Worm (Caenorhabditis elegans) whole organism, L4 larva: ENCODE data around the gene srw-33.

ENCODE experiments used
- F10B5.3 ChIP-seq: sonication (generic microtip); optimal IDR thresholded peaks from 2 replicates; lab custom pipeline; 2016; ENCODE audit warnings: mild to moderate bottlenecking, missing genetic modification characterization, missing compliant biosample characterization
- F37D6.2 ChIP-seq: sonication (generic microtip); optimal IDR thresholded peaks from 2 replicates; lab custom pipeline; 2016; ENCODE audit warnings: mild to moderate bottlenecking, missing genetic modification characterization, missing compliant biosample characterization
- T20F7.1 ChIP-seq: fragments of 200-800 bp; sonication (Bioruptor generic); optimal IDR thresholded peaks from 2 replicates; lab custom pipeline; 2018; ENCODE audit warnings: mild to moderate bottlenecking, missing genetic modification characterization, missing compliant biosample characterization
- Y48G9A.11 ChIP-seq: fragments of 200-800 bp; sonication (Bioruptor generic); IDR thresholded peaks from 2 replicates; pipeline ENCODE4 v1.3.6; 2022; ENCODE audit warnings: missing genetic modification reagents, missing genetic modification characterization, missing compliant biosample characterization
- Y75B8A.6 ChIP-seq: fragments of 200-800 bp; sonication (Bioruptor generic); IDR thresholded peaks from 2 replicates; pipeline ENCODE4 v1.3.6; 2022; ENCODE audit warnings: missing genetic modification reagents, missing genetic modification characterization, missing compliant biosample characterization
- aha-1 ChIP-seq: fragments of 150-350 bp; peaks from one replicate; lab custom pipeline; 2014; ENCODE audit warnings: missing biosample characterization, missing genetic modification characterization
- aly-2 ChIP-seq: sonication (generic microtip); optimal IDR thresholded peaks from 2 replicates; lab custom pipeline; 2018; ENCODE audit warnings: missing biosample characterization, missing genetic modification characterization
- attf-4 ChIP-seq: sonication (generic microtip); optimal IDR thresholded peaks from 3 replicates; lab custom pipeline; 2017; ENCODE audit warnings: missing biosample characterization, missing genetic modification characterization
- ceh-44 ChIP-seq: fragments of 200-800 bp; sonication (Bioruptor generic); IDR thresholded peaks from 2 replicates; pipeline ENCODE4 v1.3.6; 2022; ENCODE audit warnings: missing genetic modification reagents, missing genetic modification characterization, missing compliant biosample characterization
- cey-2 ChIP-seq: sonication (generic microtip); optimal IDR thresholded peaks from 3 replicates; lab custom pipeline; 2017; ENCODE audit warnings: missing genetic modification characterization, mild to moderate bottlenecking, missing compliant biosample characterization, antibody characterized with exemption, borderline replicate concordance; ENCODE audit not compliant: insufficient read depth
- daf-12 ChIP-seq: fragments of 150-350 bp; optimal IDR thresholded peaks from 2 replicates; lab custom pipeline; 2014; ENCODE audit warnings: missing biosample characterization, missing genetic modification reagents, missing genetic modification characterization
- daf-16 ChIP-seq, 3 experiments: sonication (generic microtip); optimal IDR thresholded peaks; 2 replicates each; lab custom pipeline; 2016 to 2017; ENCODE audit warnings: missing genetic modification characterization in 3 of 3, missing genetic modification reagents in 3 of 3, mild to moderate bottlenecking in 2 of 3, missing compliant biosample characterization in 2 of 3, missing biosample characterization in 1 of 3, moderate library complexity in 1 of 3
- daf-8 ChIP-seq: fragments of 200-800 bp; sonication (Bioruptor generic); IDR thresholded peaks from 2 replicates; pipeline ENCODE4 v1.3.6; 2022; ENCODE audit warnings: missing genetic modification characterization, missing compliant biosample characterization
- dve-1 ChIP-seq: sonication (generic microtip); optimal IDR thresholded peaks from 2 replicates; lab custom pipeline; 2017; ENCODE audit warnings: antibody characterized with exemption, mild to moderate bottlenecking, missing genetic modification characterization, missing compliant biosample characterization; ENCODE audit not compliant: insufficient read depth
- egl-27 ChIP-seq: sonication (generic microtip); optimal IDR thresholded peaks from 3 replicates; lab custom pipeline; 2017; ENCODE audit warnings: missing biosample characterization, missing genetic modification reagents, missing genetic modification characterization
- egl-43 ChIP-seq: fragments of 200-800 bp; sonication (Bioruptor generic); IDR thresholded peaks from 2 replicates; pipeline ENCODE4 v1.3.6; 2022; ENCODE audit warnings: missing genetic modification reagents, missing genetic modification characterization, missing compliant biosample characterization
- hif-1 ChIP-seq, 2 experiments: sonication (generic microtip); optimal IDR thresholded peaks; 2 replicates each; lab custom pipeline; 2016 to 2017; ENCODE audit warnings: missing compliant biosample characterization in 2 of 2, missing genetic modification characterization in 2 of 2, missing genetic modification reagents in 2 of 2, missing genotype in 2 of 2, mild to moderate bottlenecking in 1 of 2
- hlh-11 ChIP-seq: fragments of 200-800 bp; sonication (Bioruptor generic); optimal IDR thresholded peaks from 2 replicates; lab custom pipeline; 2018; ENCODE audit warnings: mild to moderate bottlenecking, missing genetic modification characterization, missing compliant biosample characterization
- hmg-1.1 ChIP-seq: fragments of 200-800 bp; sonication (Bioruptor generic); IDR thresholded peaks from 2 replicates; pipeline ENCODE4 v1.3.6; 2022; ENCODE audit warnings: missing genetic modification reagents, missing genetic modification characterization, missing compliant biosample characterization
- jun-1 ChIP-seq: fragments of 150-350 bp; optimal IDR thresholded peaks from 2 replicates; lab custom pipeline; 2014; ENCODE audit warnings: missing biosample characterization, missing genetic modification reagents, missing genetic modification characterization
- lin-1 ChIP-seq: fragments of 200-800 bp; sonication (Bioruptor generic); IDR thresholded peaks from 2 replicates; pipeline ENCODE4 v1.3.6; 2022; ENCODE audit warnings: missing genetic modification reagents, missing genetic modification characterization, missing compliant biosample characterization
- lin-13 ChIP-seq: fragments of 150-350 bp; optimal IDR thresholded peaks from 2 replicates; lab custom pipeline; 2014; ENCODE audit warnings: missing biosample characterization, missing genetic modification reagents, missing genetic modification characterization
- lin-29 ChIP-seq: fragments of 200-800 bp; sonication (Bioruptor generic); IDR thresholded peaks from 2 replicates; pipeline ENCODE4 v1.3.6; 2022; ENCODE audit warnings: missing genetic modification reagents, missing genetic modification characterization, missing compliant biosample characterization
- lin-39 ChIP-seq: fragments of 150-350 bp; optimal IDR thresholded peaks from 2 replicates; lab custom pipeline; 2014; ENCODE audit warnings: missing biosample characterization, missing genetic modification reagents, missing genetic modification characterization
- lsy-2 ChIP-seq, 2 experiments: fragments of 150-350 bp in 1 of 2; sonication (generic microtip) in 1 of 2; optimal IDR thresholded peaks; 2 replicates each; lab custom pipeline; 2014 to 2017; ENCODE audit warnings: missing biosample characterization in 2 of 2, missing genetic modification characterization in 2 of 2
- madf-9 ChIP-seq: fragments of 200-800 bp; sonication (Bioruptor generic); conservative IDR thresholded peaks from 2 replicates; pipeline ENCODE4 v1.3.6; 2022; ENCODE audit warnings: missing genetic modification reagents, missing genetic modification characterization, missing compliant biosample characterization
- mep-1 ChIP-seq: fragments of 150-350 bp; sonication (generic microtip); optimal IDR thresholded peaks from 3 replicates; lab custom pipeline; 2014; ENCODE audit warnings: missing biosample characterization, missing genetic modification characterization
- nhr-10 ChIP-seq: fragments of 150-350 bp; optimal IDR thresholded peaks from 2 replicates; lab custom pipeline; 2014; ENCODE audit warnings: missing biosample characterization, missing genetic modification characterization
- nhr-102 ChIP-seq: sonication (generic microtip); optimal IDR thresholded peaks from 2 replicates; lab custom pipeline; 2016; ENCODE audit warnings: mild to moderate bottlenecking, missing genetic modification characterization, moderate library complexity, missing compliant biosample characterization
- nhr-237 ChIP-seq: sonication (generic microtip); optimal IDR thresholded peaks from 2 replicates; lab custom pipeline; 2017; ENCODE audit warnings: missing biosample characterization, missing genetic modification characterization
- nhr-25 ChIP-seq: sonication (generic microtip); optimal IDR thresholded peaks from 2 replicates; lab custom pipeline; 2017; ENCODE audit warnings: missing genetic modification characterization, mild to moderate bottlenecking, missing compliant biosample characterization, antibody characterized with exemption, moderate library complexity, borderline replicate concordance; ENCODE audit not compliant: insufficient read depth
- nhr-28 ChIP-seq: fragments of 150-350 bp; optimal IDR thresholded peaks from 2 replicates; lab custom pipeline; 2014; ENCODE audit warnings: missing biosample characterization, missing genetic modification characterization
- nhr-77 ChIP-seq: fragments of 150-350 bp; optimal IDR thresholded peaks from 2 replicates; lab custom pipeline; 2014; ENCODE audit warnings: missing biosample characterization, missing genetic modification characterization
- rbr-2 ChIP-seq: sonication (generic microtip); optimal IDR thresholded peaks from 2 replicates; lab custom pipeline; 2016; ENCODE audit warnings: missing genotype, missing genetic modification characterization, missing compliant biosample characterization
- set-16 ChIP-seq: fragments of 200-800 bp; sonication (Bioruptor generic); IDR thresholded peaks from 2 replicates; pipeline ENCODE4 v1.3.6; 2022; ENCODE audit warnings: missing genetic modification reagents, missing genetic modification characterization, missing compliant biosample characterization
- snpc-1.2 ChIP-seq: fragments of 200-800 bp; sonication (Bioruptor generic); IDR thresholded peaks from 2 replicates; pipeline ENCODE4 v1.3.6; 2022; ENCODE audit warnings: missing genetic modification reagents, missing genetic modification characterization, missing compliant biosample characterization
- spr-1 ChIP-seq: sonication (generic microtip); optimal IDR thresholded peaks from 2 replicates; lab custom pipeline; 2016; ENCODE audit warnings: mild to moderate bottlenecking, missing genetic modification characterization, missing compliant biosample characterization
- spr-3 ChIP-seq: fragments of 200-800 bp; sonication (Bioruptor generic); optimal IDR thresholded peaks from 2 replicates; lab custom pipeline; 2018; ENCODE audit warnings: mild to moderate bottlenecking, missing genetic modification characterization, missing compliant biosample characterization
- tag-97 ChIP-seq: fragments of 200-800 bp; sonication (Bioruptor generic); IDR thresholded peaks from 2 replicates; pipeline ENCODE4 v1.3.6; 2022; ENCODE audit warnings: missing genetic modification characterization, missing compliant biosample characterization
- unc-62 ChIP-seq, 3 experiments: fragments of 150-350 bp in 1 of 3; sonication (generic microtip); optimal IDR thresholded peaks in 2 of 3; peaks in 1 of 3; 1 replicate in 1 of 3; 2 replicates in 2 of 3; lab custom pipeline; 2014 to 2017; ENCODE audit warnings: missing biosample characterization in 3 of 3, missing genetic modification characterization in 3 of 3, missing genetic modification reagents in 3 of 3, missing genotype in 1 of 3
- zfp-2 ChIP-seq: sonication (generic microtip); optimal IDR thresholded peaks from 2 replicates; lab custom pipeline; 2016; ENCODE audit warnings: mild to moderate bottlenecking, missing genetic modification characterization, missing compliant biosample characterization
- zip-2 ChIP-seq: fragments of 150-350 bp; optimal IDR thresholded peaks from 2 replicates; lab custom pipeline; 2014; ENCODE audit warnings: missing biosample characterization, missing genetic modification characterization
- ztf-11 ChIP-seq: fragments of 150-350 bp; optimal IDR thresholded peaks from 2 replicates; lab custom pipeline; 2014; ENCODE audit warnings: missing biosample characterization, missing genetic modification characterization
- ztf-7 ChIP-seq: fragments of 150-350 bp; optimal IDR thresholded peaks from 2 replicates; lab custom pipeline; 2014; ENCODE audit warnings: missing biosample characterization, missing genetic modification characterization

The srw-33 gene

ce11 chrV:15466719-15467118 lies 15.4 kb upstream of the srw-33 start:
- TF ChIP-seq unc-62 (GFP tag; optimal IDR thresholded peaks at IDR 0.05 in 1 of 2; lab: Kevin White, UChicago) (peak in 1 of 2 experiments; percentile 84), unc-62 (tag; optimal IDR thresholded peaks at IDR 0.05; lab: Kevin White, UChicago) (no peak), aha-1 (tag; lab: Kevin White, UChicago) (peak; percentile 59), ztf-7 (tag; lab: Kevin White, UChicago) (no peak)

ce11 chrV:15466017-15466416 lies 14.7 kb upstream of the srw-33 start:
- TF ChIP-seq F37D6.2: no peak
- peak; percentile 50; the same call in 1 of the 2 replicates for TF ChIP-seq set-16 (GFP tag; lab: Robert Waterston, UW)

DNA sequence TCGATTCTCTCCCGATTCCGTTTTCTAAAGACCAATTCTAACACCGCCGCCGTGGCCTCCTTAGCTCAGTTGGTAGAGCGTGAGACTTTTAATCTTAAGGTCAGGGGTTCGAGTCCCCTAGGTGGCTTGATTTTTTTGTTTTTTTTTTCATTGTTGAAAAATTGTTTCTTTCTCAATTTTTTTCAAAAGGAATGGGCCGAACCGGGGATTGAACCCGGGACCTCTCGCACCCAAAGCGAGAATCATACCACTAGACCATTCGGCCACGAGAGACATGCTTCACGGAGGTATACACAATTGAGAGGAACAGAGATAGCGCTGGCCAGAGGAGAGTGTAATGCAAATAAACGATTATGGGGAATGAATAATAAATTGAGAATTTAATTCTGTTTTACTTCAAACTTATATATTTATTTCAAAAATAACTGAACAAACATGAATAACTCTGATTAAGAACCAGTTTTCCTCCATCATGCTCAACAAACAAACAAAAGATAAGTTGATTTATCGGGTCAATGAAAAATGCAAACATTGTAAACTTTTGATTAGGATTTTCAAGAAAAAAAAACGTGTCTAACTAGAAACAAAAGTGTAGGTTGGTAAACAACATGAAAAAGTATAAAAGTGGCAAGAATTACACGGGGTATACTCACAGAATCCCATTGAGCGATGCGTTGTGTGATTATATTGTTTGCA lies 13.9 kb upstream of the srw-33 start, which contains the start of gene pqn-71:
Gene pqn-71, plus strand, starts transcription at position 646 of the 696 bp plus-strand sequence.
- TF ChIP-seq madf-9 (GFP tag; lab: Robert Waterston, UW): peak; percentile 94
- TF ChIP-seq unc-62 (GFP tag; optimal IDR thresholded peaks at IDR 0.05 in 1 of 2; lab: Kevin White, UChicago): peak in 1 of 2 experiments; percentile 15
- no peak for TF ChIP-seq unc-62 (tag; optimal IDR thresholded peaks at IDR 0.05; lab: Kevin White, UChicago)
- TF ChIP-seq lin-29 (GFP tag; lab: Robert Waterston, UW): peak; percentile 93
- TF ChIP-seq zfp-2 (tag; lab: Kevin White, UChicago): peak; percentile 79
- TF ChIP-seq nhr-25 (tag; lab: Kevin White, UChicago): peak; percentile 80
- peak; percentile 63; the same call in 1 of the 2 replicates for TF ChIP-seq daf-8 (GFP tag; lab: Robert Waterston, UW)
- TF ChIP-seq egl-27 (tag; lab: Kevin White, UChicago): no peak
- TF ChIP-seq lin-39 (tag; lab: Kevin White, UChicago): no peak
- TF ChIP-seq dve-1 (tag; lab: Kevin White, UChicago): peak; percentile 99
- peak; percentile 48 for TF ChIP-seq aly-2 (tag; lab: Kevin White, UChicago)
- TF ChIP-seq zip-2 (tag; lab: Kevin White, UChicago): peak; percentile 90
- TF ChIP-seq jun-1: peak; percentile 75
- peak; percentile 81 for TF ChIP-seq F10B5.3
- no peak for TF ChIP-seq nhr-77 (tag; lab: Kevin White, UChicago)
- peak; percentile 95 for TF ChIP-seq rbr-2 (tag; lab: Kevin White, UChicago)
- TF ChIP-seq lin-13 (GFP tag; lab: Kevin White, UChicago): peak; percentile 93
- TF ChIP-seq mep-1 (tag; lab: Kevin White, UChicago): peak; percentile 96
- peak; percentile 46 for TF ChIP-seq nhr-237 (tag; lab: Kevin White, UChicago)
- TF ChIP-seq hlh-11 (tag; lab: Kevin White, UChicago): peak; percentile 89
- peak; percentile 70 for TF ChIP-seq cey-2 (tag; lab: Kevin White, UChicago)
- TF ChIP-seq daf-16 (GFP tag; optimal IDR thresholded peaks at IDR 0.05; lab: Kevin White, UChicago): peak; percentile 91 to 96
- TF ChIP-seq daf-16 (tag; optimal IDR thresholded peaks at IDR 0.05; lab: Kevin White, UChicago): peak; percentile 84
- TF ChIP-seq T20F7.1 (GFP tag; lab: Kevin White, UChicago): no peak
- TF ChIP-seq lsy-2 (tag; optimal IDR thresholded peaks at IDR 0.05; lab: Kevin White, UChicago): no peak
- TF ChIP-seq hif-1 (tag; optimal IDR thresholded peaks at IDR 0.05; lab: Kevin White, UChicago): peak; percentile 47 to 74
- no peak for TF ChIP-seq ztf-11 (tag; lab: Kevin White, UChicago)
- peak; percentile 91 for TF ChIP-seq Y75B8A.6
- no peak for TF ChIP-seq nhr-10 (tag; lab: Kevin White, UChicago)
- TF ChIP-seq nhr-102 (tag; lab: Kevin White, UChicago): no peak
- peak; percentile 91 for TF ChIP-seq spr-3 (GFP tag; lab: Kevin White, UChicago)
- TF ChIP-seq tag-97 (GFP tag; lab: Robert Waterston, UW): 0 out of 2 replicates have a peak, but pooled peaks have one; percentile 41
- no peak for TF ChIP-seq daf-12
- TF ChIP-seq spr-1 (tag; lab: Kevin White, UChicago): peak; percentile 95
- TF ChIP-seq attf-4 (tag; lab: Kevin White, UChicago): peak; percentile 26
- TF ChIP-seq nhr-28 (tag; lab: Kevin White, UChicago): peak; percentile 74
- TF ChIP-seq hmg-1.1 (GFP tag; lab: Robert Waterston, UW): peak; percentile 97
- TF ChIP-seq ceh-44: peak; percentile 93
- peak; percentile 92 for TF ChIP-seq snpc-1.2 (GFP tag; lab: Robert Waterston, UW)
- peak; percentile 63; the same call in 1 of the 2 replicates for TF ChIP-seq set-16 (GFP tag; lab: Robert Waterston, UW)
- TF ChIP-seq egl-43 (GFP tag; lab: Robert Waterston, UW): peak; percentile 97
- TF ChIP-seq Y48G9A.11 (GFP tag; lab: Robert Waterston, UW): peak; percentile 92
- peak; percentile 92 for TF ChIP-seq lin-1
